Worm (Caenorhabditis elegans) whole organism, L2 larva: Measurements from ENCODE around the gene cmd-1.

Source experiments
- C34F6.9 ChIP-seq: fragments of 150-350 bp; optimal IDR thresholded peaks from 2 replicates; lab custom pipeline; 2014; ENCODE audit warnings: missing biosample characterization, missing genetic modification characterization
- F13H6.1 ChIP-seq: sonication (generic microtip); optimal IDR thresholded peaks from 2 replicates; lab custom pipeline; 2016; ENCODE audit warnings: missing genetic modification characterization, missing compliant biosample characterization
- R02D3.7 ChIP-seq: fragments of 150-350 bp; optimal IDR thresholded peaks from 2 replicates; lab custom pipeline; 2014; ENCODE audit warnings: missing biosample characterization, missing genetic modification characterization
- Y55F3AM.14 ChIP-seq: fragments of 200-800 bp; sonication (Bioruptor generic); optimal IDR thresholded peaks from 2 replicates; lab custom pipeline; 2018; ENCODE audit warnings: mild to moderate bottlenecking, missing genetic modification characterization, missing compliant biosample characterization
- ama-1 ChIP-seq: fragments of 150-350 bp; optimal IDR thresholded peaks from 2 replicates; lab custom pipeline; 2018; ENCODE audit warnings: inconsistent platforms
- blmp-1 ChIP-seq: sonication (generic microtip); optimal IDR thresholded peaks from 2 replicates; lab custom pipeline; 2017; ENCODE audit warnings: missing genetic modification characterization, mild to moderate bottlenecking, missing compliant biosample characterization, antibody characterized with exemption, moderate library complexity; ENCODE audit not compliant: insufficient read depth
- ceh-82 ChIP-seq: fragments of 150-350 bp; optimal IDR thresholded peaks from 2 replicates; lab custom pipeline; 2014; ENCODE audit warnings: missing biosample characterization, missing genetic modification characterization
- dmd-4 ChIP-seq: sonication (generic microtip); optimal IDR thresholded peaks from 2 replicates; lab custom pipeline; 2017; ENCODE audit warnings: missing biosample characterization, missing genetic modification characterization
- egl-27 ChIP-seq: sonication (generic microtip); optimal IDR thresholded peaks from 3 replicates; lab custom pipeline; 2017; ENCODE audit warnings: missing biosample characterization, missing genetic modification reagents, missing genetic modification characterization
- elt-3 ChIP-seq: sonication (generic microtip); optimal IDR thresholded peaks from 2 replicates; lab custom pipeline; 2017; ENCODE audit warnings: missing biosample characterization, missing genetic modification characterization
- fos-1 ChIP-seq: fragments of 150-350 bp; optimal IDR thresholded peaks from 2 replicates; lab custom pipeline; 2014; ENCODE audit warnings: missing biosample characterization, missing genetic modification characterization
- lin-11 ChIP-seq: fragments of 150-350 bp; sonication (generic microtip); optimal IDR thresholded peaks from 2 replicates; lab custom pipeline; 2014; ENCODE audit warnings: missing biosample characterization, missing genetic modification characterization, inconsistent platforms, mixed read lengths
- lin-39 ChIP-seq: fragments of 150-350 bp; optimal IDR thresholded peaks from 2 replicates; lab custom pipeline; 2014; ENCODE audit warnings: missing biosample characterization, missing genetic modification reagents, missing genetic modification characterization
- lsy-2 ChIP-seq, 2 experiments: fragments of 150-350 bp in 1 of 2; sonication (generic microtip) in 1 of 2; optimal IDR thresholded peaks; 2 replicates each; lab custom pipeline; 2014 to 2017; ENCODE audit warnings: missing biosample characterization in 2 of 2, missing genetic modification characterization in 2 of 2
- mab-5 ChIP-seq: fragments of 150-350 bp; optimal IDR thresholded peaks from 2 replicates; lab custom pipeline; 2014; ENCODE audit warnings: missing biosample characterization, missing genetic modification characterization
- mbf-1 ChIP-seq: sonication (generic microtip); optimal IDR thresholded peaks from 2 replicates; lab custom pipeline; 2017; ENCODE audit warnings: missing biosample characterization, missing genetic modification characterization
- mdl-1 ChIP-seq, 2 experiments: fragments of 150-350 bp in 1 of 2; sonication (generic microtip) in 1 of 2; optimal IDR thresholded peaks; 2 replicates each; lab custom pipeline; 2017; ENCODE audit warnings: missing biosample characterization in 2 of 2, missing genetic modification characterization in 2 of 2
- nhr-11 ChIP-seq: fragments of 150-350 bp; optimal IDR thresholded peaks from 2 replicates; lab custom pipeline; 2014; ENCODE audit warnings: missing biosample characterization, missing genetic modification characterization
- nhr-12 ChIP-seq: fragments of 150-350 bp; optimal IDR thresholded peaks from 2 replicates; lab custom pipeline; 2014; ENCODE audit warnings: missing biosample characterization, missing genetic modification characterization
- nhr-129 ChIP-seq: fragments of 150-350 bp; optimal IDR thresholded peaks from 2 replicates; lab custom pipeline; 2014; ENCODE audit warnings: missing biosample characterization, missing genetic modification characterization
- nhr-21 ChIP-seq: fragments of 150-350 bp; optimal IDR thresholded peaks from 2 replicates; lab custom pipeline; 2014; ENCODE audit warnings: missing biosample characterization, missing genetic modification characterization
- nhr-23 ChIP-seq: fragments of 150-350 bp; optimal IDR thresholded peaks from 2 replicates; lab custom pipeline; 2014; ENCODE audit warnings: missing biosample characterization, missing genetic modification reagents, missing genetic modification characterization
- nhr-237 ChIP-seq: fragments of 150-350 bp; optimal IDR thresholded peaks from 2 replicates; lab custom pipeline; 2014; ENCODE audit warnings: missing biosample characterization, missing genetic modification characterization
- nhr-25 ChIP-seq: fragments of 150-350 bp; sonication (generic microtip); optimal IDR thresholded peaks from 3 replicates; lab custom pipeline; 2014; ENCODE audit warnings: missing biosample characterization, missing genetic modification characterization
- nhr-6 ChIP-seq: fragments of 150-350 bp; optimal IDR thresholded peaks from 2 replicates; lab custom pipeline; 2014; ENCODE audit warnings: missing biosample characterization, missing genetic modification characterization
- nhr-77 ChIP-seq: fragments of 150-350 bp; optimal IDR thresholded peaks from 2 replicates; lab custom pipeline; 2014; ENCODE audit warnings: missing biosample characterization, missing genetic modification characterization
- peb-1 ChIP-seq: fragments of 150-350 bp; optimal IDR thresholded peaks from 2 replicates; lab custom pipeline; 2014; ENCODE audit warnings: missing biosample characterization, missing genetic modification characterization
- sem-4 ChIP-seq: fragments of 150-350 bp; optimal IDR thresholded peaks from 2 replicates; lab custom pipeline; 2014; ENCODE audit warnings: missing biosample characterization, missing genetic modification reagents, missing genetic modification characterization
- sma-3 ChIP-seq: sonication (generic microtip); optimal IDR thresholded peaks from 2 replicates; lab custom pipeline; 2016; ENCODE audit warnings: missing genetic modification reagents, missing genetic modification characterization, missing compliant biosample characterization
- sma-9 ChIP-seq, 2 experiments: fragments of 150-350 bp in 1 of 2; sonication (generic microtip) in 1 of 2; optimal IDR thresholded peaks; 2 replicates each; lab custom pipeline; 2014 to 2016; ENCODE audit warnings: missing genetic modification characterization in 2 of 2, mild to moderate bottlenecking in 1 of 2, missing biosample characterization in 1 of 2, missing compliant biosample characterization in 1 of 2, missing genetic modification reagents in 1 of 2, moderate library complexity in 1 of 2
- snpc-4 ChIP-seq: fragments of 150-350 bp; optimal IDR thresholded peaks from 2 replicates; lab custom pipeline; 2014; ENCODE audit warnings: missing biosample characterization, missing genetic modification characterization
- unc-39 ChIP-seq: fragments of 150-350 bp; optimal IDR thresholded peaks from 2 replicates; lab custom pipeline; 2014; ENCODE audit warnings: missing biosample characterization, missing genetic modification characterization
- zag-1 ChIP-seq: fragments of 150-350 bp; optimal IDR thresholded peaks from 2 replicates; lab custom pipeline; 2014; ENCODE audit warnings: missing biosample characterization, missing genetic modification characterization
- ztf-1 ChIP-seq: fragments of 200-800 bp; sonication (Bioruptor generic); conservative IDR thresholded peaks from 2 replicates; pipeline ENCODE4 v1.3.6; 2022; ENCODE audit warnings: missing genetic modification characterization, missing compliant biosample characterization
- ztf-4 ChIP-seq: fragments of 150-350 bp; optimal IDR thresholded peaks from 2 replicates; lab custom pipeline; 2014; ENCODE audit warnings: missing biosample characterization, missing genetic modification characterization

cmd-1 gene

DNA sequence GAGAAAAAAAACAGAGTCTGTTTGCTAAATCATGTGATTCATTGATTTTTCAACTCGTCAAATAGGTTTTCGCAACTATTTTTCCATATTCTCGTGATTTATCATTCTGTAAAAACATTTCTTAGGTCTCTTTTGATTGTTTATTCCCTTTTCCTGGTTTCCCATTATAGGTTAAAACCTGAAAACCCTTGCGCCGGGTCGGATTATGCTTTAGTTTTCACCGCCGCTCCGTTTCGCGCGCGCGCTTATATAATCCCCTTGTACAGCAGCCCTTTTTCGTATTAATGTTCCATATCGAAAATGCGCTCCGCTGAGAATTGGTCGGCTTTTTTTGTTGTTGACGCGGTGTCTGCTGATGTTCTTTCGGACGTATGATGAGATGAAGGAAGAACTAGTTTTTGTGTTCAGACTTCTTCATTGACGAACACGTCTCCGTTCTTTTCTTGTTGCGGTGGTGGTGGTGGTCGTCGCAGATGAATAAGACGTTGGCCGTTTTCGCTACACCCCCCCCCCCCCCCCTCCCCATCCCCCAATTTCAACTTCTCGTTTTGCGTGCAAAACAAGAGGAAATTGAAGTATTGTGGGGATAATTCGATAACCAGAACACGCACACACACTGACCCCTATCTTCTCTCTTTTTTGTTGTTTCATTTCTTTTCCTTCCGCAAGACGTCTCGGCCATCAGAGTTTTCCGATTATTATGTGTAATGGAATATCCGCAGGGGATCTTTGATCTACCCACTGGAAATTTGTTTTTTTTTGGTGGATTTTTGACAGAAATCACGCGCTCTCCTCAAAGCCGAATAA lies 1.4 kb upstream of the cmd-1 start:
- TF ChIP-seq nhr-77 (tag; lab: Kevin White, UChicago): no peak
- no peak for TF ChIP-seq mdl-1 (tag; optimal IDR thresholded peaks at IDR 0.05; lab: Kevin White, UChicago)
- TF ChIP-seq nhr-11: no peak
- TF ChIP-seq nhr-23 (tag; lab: Kevin White, UChicago): no peak
- peak; percentile 40 for TF ChIP-seq nhr-21 (tag; lab: Kevin White, UChicago)
- no peak for TF ChIP-seq elt-3 (tag; lab: Kevin White, UChicago)
- peak; percentile 36 for TF ChIP-seq ama-1
- no peak for TF ChIP-seq lin-11
- TF ChIP-seq mbf-1 (tag; lab: Kevin White, UChicago): no peak
- peak; percentile 81 for TF ChIP-seq Y55F3AM.14 (GFP tag; lab: Kevin White, UChicago)
- peak; percentile 26 for TF ChIP-seq F13H6.1 (tag; lab: Kevin White, UChicago)
- TF ChIP-seq nhr-25: peak; percentile 38
- TF ChIP-seq lsy-2 (tag; optimal IDR thresholded peaks at IDR 0.05; lab: Kevin White, UChicago): no peak
- TF ChIP-seq sma-3: peak; percentile 44
- TF ChIP-seq blmp-1: peak; percentile 2
- TF ChIP-seq egl-27 (tag; lab: Kevin White, UChicago): no peak
- peak; percentile 25 for TF ChIP-seq sma-9 (GFP tag; optimal IDR thresholded peaks at IDR 0.05; lab: Kevin White, UChicago)
- no peak for TF ChIP-seq sma-9 (tag; optimal IDR thresholded peaks at IDR 0.05; lab: Kevin White, UChicago)
- TF ChIP-seq ztf-4 (tag; lab: Kevin White, UChicago): peak; percentile 24

DNA sequence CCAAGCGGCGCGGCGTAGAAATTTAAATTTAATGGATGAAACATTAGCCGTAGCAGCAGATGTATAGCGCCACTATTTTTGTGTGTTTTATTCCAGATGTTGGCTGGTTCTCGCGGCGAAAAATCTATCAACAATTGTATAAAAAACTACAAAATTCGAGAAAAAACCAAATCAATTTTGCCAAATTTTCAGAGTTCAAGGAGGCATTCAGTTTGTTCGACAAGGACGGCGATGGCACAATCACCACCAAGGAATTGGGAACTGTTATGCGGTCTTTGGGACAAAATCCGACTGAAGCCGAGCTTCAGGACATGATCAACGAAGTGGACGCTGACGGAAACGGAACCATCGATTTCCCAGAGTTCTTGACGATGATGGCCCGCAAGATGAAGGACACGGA lies 360 bp downstream of the cmd-1 start:
- no peak for TF ChIP-seq nhr-6 (tag; lab: Kevin White, UChicago)
- no peak for TF ChIP-seq R02D3.7
- no peak for TF ChIP-seq lin-11
- no peak for TF ChIP-seq mbf-1 (tag; lab: Kevin White, UChicago)
- TF ChIP-seq sem-4 (tag; lab: Kevin White, UChicago): no peak
- no peak for TF ChIP-seq ztf-1 (GFP tag; lab: Robert Waterston, UW)
- no peak for TF ChIP-seq mdl-1 (tag; optimal IDR thresholded peaks at IDR 0.05; lab: Kevin White, UChicago)
- TF ChIP-seq nhr-237 (tag; lab: Kevin White, UChicago): no peak
- TF ChIP-seq nhr-77 (tag; lab: Kevin White, UChicago): no peak
- TF ChIP-seq dmd-4 (tag; lab: Kevin White, UChicago): no peak
- no peak for TF ChIP-seq nhr-25
- no peak for TF ChIP-seq snpc-4 (tag; lab: Kevin White, UChicago)
- TF ChIP-seq zag-1 (tag; lab: Kevin White, UChicago): no peak
- TF ChIP-seq mab-5 (tag; lab: Kevin White, UChicago): no peak
- no peak for TF ChIP-seq sma-3

DNA sequence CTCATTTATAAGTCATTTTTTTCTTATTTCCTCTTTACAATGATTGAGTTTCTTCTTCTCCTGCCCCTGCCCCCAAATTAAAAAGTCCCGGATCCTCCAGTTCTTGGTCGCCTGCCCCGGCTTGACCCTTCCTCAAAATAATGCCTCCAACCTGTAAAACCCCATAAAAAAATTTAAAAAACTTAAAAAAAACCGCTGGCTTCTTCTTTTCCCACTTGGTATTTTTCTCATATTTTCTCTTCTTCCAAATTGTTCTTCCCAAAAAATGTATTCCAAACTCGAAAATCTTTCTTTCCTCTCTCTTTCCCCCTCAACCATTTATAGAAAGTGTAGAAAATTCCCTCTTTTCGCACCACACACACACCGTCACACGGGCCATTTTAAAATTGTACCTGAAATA lies 1.4 kb downstream of the cmd-1 start:
- no peak for TF ChIP-seq sma-3
- no peak for TF ChIP-seq ztf-1 (GFP tag; lab: Robert Waterston, UW)
- TF ChIP-seq peb-1 (tag; lab: Kevin White, UChicago): no peak
- no peak for TF ChIP-seq F13H6.1 (tag; lab: Kevin White, UChicago)
- TF ChIP-seq Y55F3AM.14 (GFP tag; lab: Kevin White, UChicago): peak; percentile 62
- TF ChIP-seq nhr-25: no peak
- no peak for TF ChIP-seq ceh-82 (tag; lab: Kevin White, UChicago)
- TF ChIP-seq ztf-4 (tag; lab: Kevin White, UChicago): no peak
- TF ChIP-seq nhr-12 (tag; lab: Kevin White, UChicago): no peak
- no peak for TF ChIP-seq C34F6.9
- TF ChIP-seq unc-39 (tag; lab: Kevin White, UChicago): no peak
- no peak for TF ChIP-seq snpc-4 (tag; lab: Kevin White, UChicago)
- TF ChIP-seq mab-5 (tag; lab: Kevin White, UChicago): no peak
- TF ChIP-seq egl-27 (tag; lab: Kevin White, UChicago): no peak
- no peak for TF ChIP-seq lin-39
- peak; percentile 0 for TF ChIP-seq nhr-77 (tag; lab: Kevin White, UChicago)

ce11 chrV:1158247-1158646 lies 2.2 kb downstream of the cmd-1 start:
- TF ChIP-seq fos-1 (tag; lab: Kevin White, UChicago) (no peak), Y55F3AM.14 (GFP tag; lab: Kevin White, UChicago) (peak; percentile 79), nhr-25 (no peak), nhr-129 (peak; percentile 3), ztf-1 (GFP tag; lab: Robert Waterston, UW) (no peak), nhr-21 (tag; lab: Kevin White, UChicago) (no peak), lin-11 (no peak), lsy-2 (tag; optimal IDR thresholded peaks at IDR 0.05; lab: Kevin White, UChicago) (peak; percentile 14 to 27), ceh-82 (tag; lab: Kevin White, UChicago) (no peak)
